Worm (Caenorhabditis elegans): ENCODE measurements around the gene dhhc-8.

The dhhc-8 gene

DNA sequence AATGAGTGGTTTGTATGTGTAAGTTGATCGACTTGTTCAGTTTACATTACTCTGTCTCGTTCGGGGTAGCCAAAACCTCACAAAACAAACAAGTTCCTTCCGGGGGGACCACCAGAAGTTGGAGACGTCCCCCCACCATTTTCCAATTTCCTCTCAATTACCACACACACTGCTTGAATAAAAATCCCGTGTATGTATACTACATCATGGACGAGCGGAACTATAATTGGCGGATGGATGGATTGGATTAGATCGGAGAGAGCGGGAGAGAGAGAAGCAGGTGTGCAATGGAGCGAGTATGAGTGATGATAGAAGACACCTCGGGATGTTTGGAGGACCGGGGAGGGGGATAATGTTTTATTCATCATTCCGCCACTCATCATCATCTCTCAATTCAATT is 23.8 kb downstream of the dhhc-8 start (continued):
- no peak for TF ChIP-seq pat-9 (tag; optimal IDR thresholded peaks at IDR 0.05)
- no peak for TF ChIP-seq hlh-6 (tag; optimal IDR thresholded peaks at IDR 0.05)
- no peak for TF ChIP-seq unc-55 (GFP tag; optimal IDR thresholded peaks at IDR 0.05)
- peak; percentile 86 for TF ChIP-seq ceh-31 (tag; optimal IDR thresholded peaks at IDR 0.05)
- TF ChIP-seq unc-86 (tag; optimal IDR thresholded peaks at IDR 0.05): no peak
- TF ChIP-seq che-1 (tag; optimal IDR thresholded peaks at IDR 0.05): no peak
- no peak for TF ChIP-seq ceh-45 (GFP tag; IDR thresholded peaks at IDR 0.05)

DNA sequence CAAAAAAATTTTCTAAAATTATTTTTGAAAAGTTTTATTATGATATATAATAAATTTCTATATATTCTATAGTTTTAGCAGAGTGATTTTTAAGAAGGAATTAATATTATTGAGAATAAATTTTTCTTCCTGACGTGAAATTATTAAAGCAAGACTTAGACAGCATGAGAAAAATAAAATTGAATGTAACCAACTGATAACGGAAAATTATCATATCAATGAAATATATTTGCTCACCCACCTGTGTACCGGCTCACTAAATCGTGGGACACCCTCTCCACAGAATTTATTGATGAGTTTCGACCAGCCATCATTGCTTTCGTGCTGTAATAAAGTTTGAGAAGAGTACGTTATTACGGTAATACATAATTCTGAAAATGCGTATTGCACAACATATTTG is 31.9 kb downstream of the dhhc-8 start, which contains the start of gene bre-2:
TSS of gene bre-2 (minus strand) at position 326 of the 400 bp plus-strand sequence.
- no peak for TF ChIP-seq fkh-6 (tag; optimal IDR thresholded peaks at IDR 0.05)
- peak; percentile 68 for TF ChIP-seq elt-2 (tag; optimal IDR thresholded peaks at IDR 0.05)
- TF ChIP-seq dmd-4 (tag; optimal IDR thresholded peaks at IDR 0.05; ENCODE audit: borderline replicate concordance): no peak

DNA sequence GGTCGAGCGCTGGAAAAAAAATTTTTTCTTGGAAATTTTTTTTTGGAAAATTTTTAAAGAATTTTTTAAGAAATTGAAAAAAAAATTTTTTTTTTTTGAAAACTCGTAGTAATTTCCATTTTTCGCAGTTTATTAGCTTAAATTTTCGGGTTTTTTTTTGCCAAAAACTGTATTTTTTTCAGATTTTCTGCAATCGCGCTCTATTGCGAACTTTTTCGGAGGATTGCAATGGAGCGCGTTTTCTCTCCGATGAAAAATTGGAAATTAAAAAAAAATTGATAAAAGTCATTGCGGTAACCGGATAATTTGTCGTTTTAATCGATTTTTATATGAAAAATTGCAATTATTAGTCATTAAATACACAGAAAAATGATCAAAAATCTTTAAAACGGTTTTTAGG is 44.4 kb downstream of the dhhc-8 start:
- no peak for TF ChIP-seq K02D7.2 (tag; optimal IDR thresholded peaks at IDR 0.05)
- TF ChIP-seq pros-1 (tag; optimal IDR thresholded peaks at IDR 0.05): no peak
- TF ChIP-seq ceh-2 (tag; optimal IDR thresholded peaks at IDR 0.05): no peak
- TF ChIP-seq dve-1 (tag; optimal IDR thresholded peaks at IDR 0.05): no peak
- TF ChIP-seq unc-3 (GFP tag; conservative IDR thresholded peaks at IDR 0.05): no peak
- TF ChIP-seq unc-3 (tag; optimal IDR thresholded peaks at IDR 0.05): no peak
- TF ChIP-seq rnt-1 (tag; optimal IDR thresholded peaks at IDR 0.05): no peak
- TF ChIP-seq tbx-2 (tag; optimal IDR thresholded peaks at IDR 0.05): no peak
- TF ChIP-seq nhr-11 (tag; optimal IDR thresholded peaks at IDR 0.05): no peak
- no peak for TF ChIP-seq fkh-6 (tag; optimal IDR thresholded peaks at IDR 0.05)
- TF ChIP-seq ttx-3 (tag; optimal IDR thresholded peaks at IDR 0.05): no peak
- TF ChIP-seq ceh-30 (tag; optimal IDR thresholded peaks at IDR 0.05): no peak
- no peak for TF ChIP-seq ref-2 (tag; optimal IDR thresholded peaks at IDR 0.05)

DNA sequence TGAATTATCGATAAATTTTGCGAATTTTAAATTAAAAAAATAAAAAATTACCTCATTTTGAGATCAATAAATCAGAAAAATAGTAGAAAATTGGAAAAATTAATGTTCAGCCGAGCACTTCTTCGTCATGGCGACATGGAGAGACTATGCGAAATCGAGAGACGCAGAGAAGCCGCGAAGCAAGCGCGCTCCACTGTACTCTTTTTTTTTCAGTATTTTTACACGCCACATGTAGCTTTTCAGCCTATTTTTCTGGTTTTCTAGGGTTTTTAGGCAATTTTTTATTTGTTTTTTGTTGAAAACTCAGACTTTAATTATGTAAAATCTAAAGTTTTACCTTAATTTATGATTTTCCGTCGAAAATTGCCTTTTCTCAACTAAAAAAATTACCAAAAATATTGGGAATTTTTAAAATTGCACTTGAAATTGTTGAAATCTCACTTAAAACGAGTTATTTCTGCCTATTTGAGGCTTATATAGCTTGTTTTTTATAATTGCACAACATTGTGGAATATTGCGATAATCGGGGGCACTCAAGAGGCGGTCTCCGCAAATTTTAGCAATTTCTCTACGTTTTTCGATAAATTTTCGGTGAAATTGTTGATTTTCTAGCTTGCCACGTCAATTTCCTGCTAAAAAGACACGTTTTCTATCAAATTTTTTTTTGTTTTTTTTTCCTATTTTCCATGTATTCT is 45.4 kb downstream of the dhhc-8 start, which contains the start of gene Y39E4B.10:
TSS of gene Y39E4B.10 (minus strand) at position 162 of the 695 bp plus-strand sequence.
- TF ChIP-seq sox-4 (tag; optimal IDR thresholded peaks at IDR 0.05) (no peak), tbx-2 (tag; optimal IDR thresholded peaks at IDR 0.05) (no peak), nfya-1 (tag; optimal IDR thresholded peaks at IDR 0.05) (no peak), ceh-6 (GFP tag; optimal IDR thresholded peaks at IDR 0.05) (no peak), pax-1 (tag; optimal IDR thresholded peaks at IDR 0.05) (no peak), dmd-4 (tag; optimal IDR thresholded peaks at IDR 0.05; ENCODE audit: borderline replicate concordance) (no peak), odd-2 (tag; optimal IDR thresholded peaks at IDR 0.05) (no peak)

DNA sequence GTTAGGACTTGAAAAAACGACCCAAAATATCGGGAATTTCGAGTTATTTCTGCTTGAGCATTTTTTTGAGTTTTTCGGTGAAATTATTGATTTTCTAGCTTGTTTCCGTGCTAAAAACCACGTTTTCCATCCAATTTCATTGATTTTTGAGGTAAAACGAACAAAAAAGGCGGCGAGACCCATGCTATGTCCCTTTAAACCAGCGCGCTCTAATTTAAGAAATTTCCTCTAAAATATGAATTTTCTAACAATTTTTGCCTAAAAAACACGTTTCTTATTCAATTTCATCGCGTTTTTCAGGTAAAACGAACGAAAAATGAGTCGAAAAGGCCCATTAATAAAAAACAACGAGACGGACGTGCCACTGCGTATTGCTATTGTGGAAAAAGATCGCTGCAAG is 46.1 kb downstream of the dhhc-8 start, which contains the start of gene abce-1:
TSS of gene abce-1 (plus strand) at position 301 of the 400 bp plus-strand sequence.
- TF ChIP-seq pax-1 (tag; optimal IDR thresholded peaks at IDR 0.05) (no peak), pag-3 (tag; optimal IDR thresholded peaks at IDR 0.05; ENCODE audit: borderline replicate concordance) (no peak), pha-2 (tag; optimal IDR thresholded peaks at IDR 0.05) (no peak), Y22D7AL.16 (tag; optimal IDR thresholded peaks at IDR 0.05) (no peak), K09A11.1 (tag; optimal IDR thresholded peaks at IDR 0.05; ENCODE audit: insufficient read depth) (no peak), nhr-232 (tag; optimal IDR thresholded peaks at IDR 0.05) (no peak), ceh-9 (tag; optimal IDR thresholded peaks at IDR 0.05) (no peak), ama-1 (optimal IDR thresholded peaks at IDR 0.05) (no peak), ceh-30 (tag; optimal IDR thresholded peaks at IDR 0.05) (no peak), sox-2 (GFP tag; IDR thresholded peaks at IDR 0.05) (no peak), ceh-19 (GFP tag; optimal IDR thresholded peaks at IDR 0.05) (no peak), zip-5 (tag; optimal IDR thresholded peaks at IDR 0.05) (no peak), pqm-1 (tag; optimal IDR thresholded peaks at IDR 0.05) (no peak), dve-1 (tag; optimal IDR thresholded peaks at IDR 0.05) (no peak), odd-2 (tag; optimal IDR thresholded peaks at IDR 0.05) (no peak), ceh-14 (tag; optimal IDR thresholded peaks at IDR 0.05) (no peak), elt-4 (tag; optimal IDR thresholded peaks at IDR 0.05) (no peak), unc-42 (tag; optimal IDR thresholded peaks at IDR 0.05) (no peak), nhr-11 (tag; optimal IDR thresholded peaks at IDR 0.05) (no peak)
